Worm (Caenorhabditis elegans) whole organism, L4/young adult: ENCODE measurements around the gene F37B12.1.

ENCODE experiments used
- dao-5 ChIP-seq: sonication (generic microtip); optimal IDR thresholded peaks from 2 replicates; lab custom pipeline; 2016; ENCODE audit warnings: missing genotype, missing genetic modification characterization, moderate library complexity, missing compliant biosample characterization
- him-1 ChIP-seq: sonication (generic microtip); optimal IDR thresholded peaks from 2 replicates; lab custom pipeline; 2016; ENCODE audit warnings: missing genotype, missing genetic modification reagents, missing genetic modification characterization, missing compliant biosample characterization

DNA sequence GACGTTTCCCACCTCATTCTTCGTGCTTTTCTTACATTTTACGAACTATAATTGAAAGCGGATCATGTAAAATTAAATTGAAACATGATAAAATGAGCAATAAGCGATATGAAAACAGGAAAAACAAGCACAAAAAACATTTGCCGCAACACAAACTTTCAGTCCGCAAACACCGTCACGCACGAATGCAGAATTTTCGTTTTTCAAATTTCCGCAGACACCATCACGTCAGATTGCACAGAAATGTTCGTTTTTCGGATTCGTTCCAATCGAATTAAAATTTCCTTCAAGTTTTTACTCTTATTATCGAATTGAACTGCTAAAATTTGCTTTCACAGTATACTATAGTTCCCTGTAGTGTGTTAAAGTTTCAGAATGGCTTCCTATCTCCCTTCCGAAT is 25.5 kb upstream of the F37B12.1 start, which contains the start of gene chmp-7:
- TF ChIP-seq him-1 (tag; lab: Kevin White, UChicago) = peak; percentile 62
- TF ChIP-seq dao-5 (tag; lab: Kevin White, UChicago) = no peak
